Fruit fly (Drosophila melanogaster) whole organism, prepupa: ENCODE measurements around the gene CG7182.
A peak's percentile ranks its signal among the peaks of the same experiment; 100 is the strongest.

Experiments used
- CG10631 ChIP-seq: fragments of 200-800 bp; sonication (Bioruptor generic); optimal IDR thresholded peaks from 2 replicates; lab custom pipeline; 2016; ENCODE audit warnings: missing biosample characterization, missing genetic modification characterization
- CG10669 ChIP-seq: fragments of 200-800 bp; sonication (Bioruptor generic); optimal IDR thresholded peaks from 3 replicates; lab custom pipeline; 2018; ENCODE audit warnings: missing biosample characterization, mild to moderate bottlenecking, missing genetic modification characterization, moderate library complexity
- CG11294 ChIP-seq: fragments of 200-800 bp; sonication (Bioruptor generic); IDR thresholded peaks from 2 replicates; pipeline ENCODE4 v1.3.6; 2022; ENCODE audit warnings: missing biosample characterization, missing genetic modification characterization
- CG11762 ChIP-seq: fragments of 200-800 bp; sonication (Bioruptor generic); optimal IDR thresholded peaks from 3 replicates; lab custom pipeline; 2016; ENCODE audit warnings: missing biosample characterization, missing genetic modification characterization; ENCODE audit not compliant: insufficient read depth
- CG11902 ChIP-seq: fragments of 200-800 bp; sonication (Bioruptor generic); optimal IDR thresholded peaks from 3 replicates; lab custom pipeline; 2016; ENCODE audit warnings: missing biosample characterization, missing genetic modification characterization
- CG15336 ChIP-seq: fragments of 200-800 bp; sonication (Bioruptor generic); IDR thresholded peaks from 2 replicates; pipeline ENCODE4 v1.3.6; 2022; ENCODE audit warnings: missing biosample characterization, missing genetic modification characterization
- CG1621 ChIP-seq: fragments of 200-800 bp; sonication (Bioruptor generic); optimal IDR thresholded peaks from 3 replicates; lab custom pipeline; 2018; ENCODE audit warnings: missing biosample characterization, mild to moderate bottlenecking, missing genetic modification characterization
- CG16779 ChIP-seq: fragments of 200-800 bp; sonication (Bioruptor generic); optimal IDR thresholded peaks from 3 replicates; lab custom pipeline; 2017; ENCODE audit warnings: missing biosample characterization, mild to moderate bottlenecking, missing genetic modification characterization
- CG3032 ChIP-seq: fragments of 200-800 bp; optimal IDR thresholded peaks from 2 replicates; lab custom pipeline; 2019; ENCODE audit warnings: missing biosample characterization, mild to moderate bottlenecking, missing genetic modification characterization, moderate library complexity
- CG31627 ChIP-seq: fragments of 200-800 bp; sonication (Bioruptor generic); optimal IDR thresholded peaks from 3 replicates; lab custom pipeline; 2016; ENCODE audit warnings: missing biosample characterization, missing genetic modification characterization
- CG32006 ChIP-seq: fragments of 200-800 bp; sonication (Bioruptor generic); optimal IDR thresholded peaks from 3 replicates; lab custom pipeline; 2017; ENCODE audit warnings: missing biosample characterization, mild to moderate bottlenecking, missing genetic modification characterization
- CG34406 ChIP-seq: fragments of 200-800 bp; sonication (Bioruptor generic); optimal IDR thresholded peaks from 3 replicates; lab custom pipeline; 2016; ENCODE audit warnings: missing biosample characterization, missing genetic modification characterization
- CG3919 ChIP-seq: fragments of 200-800 bp; sonication (Bioruptor generic); optimal IDR thresholded peaks from 3 replicates; lab custom pipeline; 2016; ENCODE audit warnings: missing biosample characterization, missing genetic modification characterization
- CG4318 ChIP-seq: fragments of 200-800 bp; sonication (Bioruptor generic); optimal IDR thresholded peaks from 3 replicates; lab custom pipeline; 2017; ENCODE audit warnings: missing biosample characterization, mild to moderate bottlenecking, missing genetic modification characterization
- CG6276 ChIP-seq: fragments of 200-800 bp; sonication (Bioruptor generic); optimal IDR thresholded peaks from 2 replicates; lab custom pipeline; 2017; ENCODE audit warnings: missing biosample characterization, mild to moderate bottlenecking, missing genetic modification characterization
- CG6854 ChIP-seq: fragments of 200-800 bp; sonication (Bioruptor generic); optimal IDR thresholded peaks from 2 replicates; lab custom pipeline; 2017; ENCODE audit warnings: missing biosample characterization, mild to moderate bottlenecking, missing genetic modification characterization
- CG8319 ChIP-seq: fragments of 200-800 bp; sonication (Bioruptor generic); optimal IDR thresholded peaks from 3 replicates; lab custom pipeline; 2016; ENCODE audit warnings: missing biosample characterization, missing genetic modification characterization
- CG8632 ChIP-seq: fragments of 200-800 bp; sonication (Bioruptor generic); optimal IDR thresholded peaks from 3 replicates; lab custom pipeline; 2016; ENCODE audit warnings: missing biosample characterization, missing genetic modification characterization
- CG9139 ChIP-seq: fragments of 200-800 bp; sonication (Bioruptor generic); optimal IDR thresholded peaks from 3 replicates; lab custom pipeline; 2017; ENCODE audit warnings: missing biosample characterization, mild to moderate bottlenecking, missing genetic modification characterization
- Eip75B ChIP-seq: fragments of 200-800 bp; sonication (Bioruptor generic); optimal IDR thresholded peaks from 3 replicates; lab custom pipeline; 2016; ENCODE audit warnings: missing biosample characterization, missing genetic modification characterization
- Eip78C ChIP-seq: fragments of 200-800 bp; sonication (Bioruptor generic); peaks from one replicate; lab custom pipeline; 2016; ENCODE audit warnings: missing biosample characterization, missing genetic modification characterization
- Eip93F ChIP-seq: fragments of 200-800 bp; sonication (Bioruptor generic); optimal IDR thresholded peaks from 2 replicates; lab custom pipeline; 2016; ENCODE audit warnings: missing biosample characterization, mild to moderate bottlenecking, missing genetic modification characterization
- Ets96B ChIP-seq: fragments of 200-800 bp; optimal IDR thresholded peaks from 2 replicates; lab custom pipeline; 2019; ENCODE audit warnings: missing biosample characterization, mild to moderate bottlenecking, missing genetic modification characterization, moderate library complexity
- Gug ChIP-seq: fragments of 200-800 bp; sonication (Bioruptor generic); IDR thresholded peaks from 2 replicates; pipeline ENCODE4 v1.3.6; 2022; ENCODE audit warnings: missing biosample characterization, missing genetic modification characterization
- Hr38 ChIP-seq: sonication (Bioruptor generic); optimal IDR thresholded peaks from 2 replicates; lab custom pipeline; 2016; ENCODE audit warnings: missing biosample characterization, missing genetic modification characterization
- Hr39 ChIP-seq: fragments of 200-800 bp; sonication (Bioruptor generic); optimal IDR thresholded peaks from 2 replicates; lab custom pipeline; 2016; ENCODE audit warnings: missing biosample characterization, missing genetic modification characterization
- Hr4 ChIP-seq: fragments of 200-800 bp; sonication (Bioruptor generic); optimal IDR thresholded peaks from 3 replicates; lab custom pipeline; 2016; ENCODE audit warnings: missing biosample characterization, missing genetic modification characterization
- Lpt ChIP-seq: fragments of 200-800 bp; sonication (Bioruptor generic); optimal IDR thresholded peaks from 3 replicates; lab custom pipeline; 2016; ENCODE audit warnings: missing biosample characterization, missing genetic modification characterization
- Sox102F ChIP-seq: fragments of 200-800 bp; sonication (Bioruptor generic); optimal IDR thresholded peaks from 2 replicates; lab custom pipeline; 2016; ENCODE audit warnings: missing biosample characterization, mild to moderate bottlenecking, missing genetic modification characterization
- Sox15 ChIP-seq: fragments of 200-800 bp; sonication (Bioruptor generic); optimal IDR thresholded peaks from 3 replicates; lab custom pipeline; 2016; ENCODE audit warnings: missing biosample characterization, missing genetic modification characterization
- achi ChIP-seq: fragments of 200-800 bp; sonication (Bioruptor generic); optimal IDR thresholded peaks from 3 replicates; lab custom pipeline; 2016; ENCODE audit warnings: missing biosample characterization, missing genetic modification characterization
- cyc ChIP-seq: fragments of 200-800 bp; sonication (Bioruptor generic); optimal IDR thresholded peaks from 3 replicates; lab custom pipeline; 2016; ENCODE audit warnings: missing biosample characterization, missing genetic modification characterization
- dsx ChIP-seq: fragments of 200-800 bp; optimal IDR thresholded peaks from 3 replicates; lab custom pipeline; 2019; ENCODE audit warnings: missing biosample characterization, mild to moderate bottlenecking, missing genetic modification characterization, moderate library complexity; ENCODE audit not compliant: poor library complexity, severe bottlenecking
- eg ChIP-seq: fragments of 200-800 bp; sonication (Bioruptor generic); IDR thresholded peaks from 3 replicates; pipeline ENCODE4 v1.3.6; 2022; ENCODE audit warnings: missing biosample characterization, missing genetic modification characterization
- esn ChIP-seq: fragments of 200-800 bp; sonication (Bioruptor generic); optimal IDR thresholded peaks from 2 replicates; lab custom pipeline; 2016; ENCODE audit warnings: missing biosample characterization, mild to moderate bottlenecking, missing genetic modification characterization, moderate library complexity
- fd59A ChIP-seq: fragments of 200-800 bp; sonication (Bioruptor generic); optimal IDR thresholded peaks from 2 replicates; lab custom pipeline; 2017; ENCODE audit warnings: missing biosample characterization, mild to moderate bottlenecking, missing genetic modification characterization, missing genetic modification reagents
- fd85E ChIP-seq: fragments of 200-800 bp; sonication (Bioruptor generic); optimal IDR thresholded peaks from 3 replicates; lab custom pipeline; 2016; ENCODE audit warnings: missing biosample characterization, missing genetic modification characterization
- fkh ChIP-seq: fragments of 200-800 bp; sonication (Bioruptor generic); optimal IDR thresholded peaks from 3 replicates; lab custom pipeline; 2017; ENCODE audit warnings: missing biosample characterization, mild to moderate bottlenecking, missing genetic modification characterization, moderate library complexity
- lz ChIP-seq: fragments of 200-800 bp; sonication (Bioruptor generic); optimal IDR thresholded peaks from 3 replicates; lab custom pipeline; 2016; ENCODE audit warnings: missing biosample characterization, missing genetic modification characterization
- net ChIP-seq: fragments of 200-800 bp; sonication (Bioruptor generic); optimal IDR thresholded peaks from 3 replicates; lab custom pipeline; 2016; ENCODE audit warnings: missing biosample characterization, missing genetic modification characterization
- pdm3 ChIP-seq: fragments of 200-800 bp; sonication (Bioruptor generic); optimal IDR thresholded peaks from 3 replicates; lab custom pipeline; 2016; ENCODE audit warnings: missing biosample characterization, missing genetic modification characterization
- salr ChIP-seq, 2 experiments: fragments of 200-800 bp; sonication (Bioruptor generic); optimal IDR thresholded peaks; 3 replicates each; lab custom pipeline; 2016 to 2018; ENCODE audit warnings: missing biosample characterization in 2 of 2, missing genetic modification characterization in 2 of 2, mild to moderate bottlenecking in 1 of 2
- spab ChIP-seq: fragments of 200-800 bp; sonication (Bioruptor generic); optimal IDR thresholded peaks from 2 replicates; lab custom pipeline; 2017; ENCODE audit warnings: missing biosample characterization, mild to moderate bottlenecking, missing genetic modification characterization, missing genetic modification reagents
- ss ChIP-seq, 2 experiments: fragments of 200-800 bp; sonication (Bioruptor generic); optimal IDR thresholded peaks; 2 replicates in 1 of 2; 3 replicates in 1 of 2; lab custom pipeline; 2017 to 2018; ENCODE audit warnings: mild to moderate bottlenecking in 2 of 2, missing biosample characterization in 2 of 2, missing genetic modification characterization in 2 of 2, moderate library complexity in 1 of 2
- svp ChIP-seq: fragments of 200-800 bp; sonication (Bioruptor generic); peaks from one replicate; lab custom pipeline; 2016; ENCODE audit warnings: missing biosample characterization, missing genetic modification characterization
- topi ChIP-seq: fragments of 200-800 bp; sonication (Bioruptor generic); optimal IDR thresholded peaks from 3 replicates; lab custom pipeline; 2016; ENCODE audit warnings: missing biosample characterization, missing genetic modification characterization
- vri ChIP-seq: fragments of 200-800 bp; sonication (Bioruptor generic); optimal IDR thresholded peaks from 3 replicates; lab custom pipeline; 2016; ENCODE audit warnings: missing biosample characterization, mild to moderate bottlenecking, missing genetic modification characterization

Gene CG7182

DNA sequence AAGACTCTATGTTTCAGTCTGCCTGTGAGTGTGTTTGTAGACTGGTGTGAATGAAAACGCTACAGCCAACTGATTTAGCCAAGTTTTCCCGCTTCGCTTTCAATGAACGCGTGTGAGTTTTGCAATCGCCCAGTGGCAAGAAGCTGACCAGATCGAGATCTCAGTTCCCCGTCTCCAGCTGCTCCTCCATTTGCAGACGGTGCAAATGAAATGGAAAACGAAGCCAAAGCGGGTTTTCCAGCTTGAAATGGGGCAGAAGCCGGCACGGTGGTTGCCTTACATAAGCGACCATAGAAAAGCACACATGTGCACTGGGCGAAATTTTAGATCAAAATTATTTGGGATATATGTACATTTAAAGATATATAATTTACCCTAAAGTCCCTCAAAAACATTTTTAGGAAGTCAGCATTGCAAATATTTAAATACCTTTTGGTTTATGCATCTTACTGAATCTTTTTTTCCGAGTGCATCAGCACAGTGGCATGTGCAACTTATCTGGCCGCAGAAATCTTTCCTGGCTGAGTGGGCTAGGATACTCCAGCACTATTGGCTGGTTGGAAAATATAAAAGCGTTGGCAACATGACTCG, 27.2 kb downstream of the CG7182 start, which contains the start of gene CG43059 (continued):
- TF ChIP-seq achi (peak; percentile 64), Hr38 (no peak), CG16779 (tag; lab: Kevin White, UChicago) (peak; percentile 11), Gug (GFP tag; lab: Robert Waterston, UW) (peak; percentile 78), CG3032 (tag; lab: Kevin White, UChicago) (no peak), dsx (no peak), svp (GFP tag; lab: Kevin White, UChicago) (peak; percentile 30), pdm3 (GFP tag; lab: Kevin White, UChicago) (peak; percentile 52), CG10631 (GFP tag; lab: Kevin White, UChicago) (peak; percentile 52), Hr39 (GFP tag; lab: Kevin White, UChicago) (no peak), salr (GFP tag; optimal IDR thresholded peaks at IDR 0.05; lab: Kevin White, UChicago) (peak in 1 of 2 experiments; percentile 34), eg (GFP tag; lab: Robert Waterston, UW) (peak; percentile 93), spab (GFP tag; lab: Kevin White, UChicago) (no peak), CG8632 (no peak), Lpt (GFP tag; lab: Kevin White, UChicago) (peak; percentile 71), Ets96B (tag; lab: Kevin White, UChicago) (no peak), CG3919 (GFP tag; lab: Kevin White, UChicago) (peak; percentile 36), CG9139 (GFP tag; lab: Kevin White, UChicago) (no peak), Sox15 (GFP tag; lab: Kevin White, UChicago) (no peak), net (GFP tag; lab: Kevin White, UChicago) (peak; percentile 45), CG4318 (GFP tag; lab: Kevin White, UChicago) (peak; percentile 65), esn (GFP tag; lab: Kevin White, UChicago) (no peak), CG11762 (GFP tag; lab: Kevin White, UChicago) (no peak), Eip78C (GFP tag; lab: Kevin White, UChicago) (peak; percentile 68), CG6276 (GFP tag; lab: Kevin White, UChicago) (peak; percentile 91), Eip75B (peak; percentile 32)

- no peak for TF ChIP-seq vri
- no peak for TF ChIP-seq Hr38
- no peak for TF ChIP-seq CG11294
- TF ChIP-seq CG10669 (GFP tag; lab: Kevin White, UChicago), result no peak
- peak; percentile 66 for TF ChIP-seq CG6854 (GFP tag; lab: Kevin White, UChicago)
- TF ChIP-seq CG8319 (GFP tag; lab: Kevin White, UChicago), result no peak
- TF ChIP-seq CG1621, result no peak
- TF ChIP-seq fd85E (GFP tag; lab: Kevin White, UChicago), result no peak
- TF ChIP-seq cyc, result peak; percentile 14
- TF ChIP-seq Eip75B, result peak; percentile 34
- TF ChIP-seq Sox102F (GFP tag; lab: Kevin White, UChicago), result peak; percentile 36
- TF ChIP-seq CG3919 (GFP tag; lab: Kevin White, UChicago), result peak; percentile 40
- peak; percentile 61 for TF ChIP-seq Hr4 (GFP tag; lab: Kevin White, UChicago)
- TF ChIP-seq lz (GFP tag; lab: Kevin White, UChicago), result peak; percentile 41
- TF ChIP-seq eg (GFP tag; lab: Robert Waterston, UW), result peak; percentile 21; the same call in 1 of the 3 replicates
- peak; percentile 48 for TF ChIP-seq Hr39 (GFP tag; lab: Kevin White, UChicago)
- no peak for TF ChIP-seq fd59A (GFP tag; lab: Kevin White, UChicago)
- no peak for TF ChIP-seq net (GFP tag; lab: Kevin White, UChicago)
- TF ChIP-seq CG11762 (GFP tag; lab: Kevin White, UChicago), result no peak
- no peak for TF ChIP-seq fkh
- TF ChIP-seq CG31627 (GFP tag; lab: Kevin White, UChicago), result peak; percentile 42
- peak; percentile 14 for TF ChIP-seq Eip93F (GFP tag; lab: Kevin White, UChicago)
- peak; percentile 16 for TF ChIP-seq CG9139 (GFP tag; lab: Kevin White, UChicago)
- TF ChIP-seq CG34406 (GFP tag; lab: Kevin White, UChicago), result no peak
- TF ChIP-seq topi, result peak; percentile 5
- TF ChIP-seq CG3032 (tag; lab: Kevin White, UChicago), result peak; percentile 57
- peak; percentile 46 to 58 for TF ChIP-seq ss (GFP tag; optimal IDR thresholded peaks at IDR 0.05; lab: Kevin White, UChicago)
- peak; percentile 16 for TF ChIP-seq CG32006 (GFP tag; lab: Kevin White, UChicago)
- peak; percentile 7 for TF ChIP-seq CG11902
- TF ChIP-seq CG15336 (GFP tag; lab: Robert Waterston, UW), result no peak
These were observed 30.9 kb downstream of the CG7182 start, which contains the start of gene Cpsf6 for dm6 chr3L:8315141-8315816. Cpsf6 (minus strand) TSS chr3L:8315502.
